Worm (Caenorhabditis elegans): ENCODE results near the gene pll-1.

The pll-1 gene

DNA sequence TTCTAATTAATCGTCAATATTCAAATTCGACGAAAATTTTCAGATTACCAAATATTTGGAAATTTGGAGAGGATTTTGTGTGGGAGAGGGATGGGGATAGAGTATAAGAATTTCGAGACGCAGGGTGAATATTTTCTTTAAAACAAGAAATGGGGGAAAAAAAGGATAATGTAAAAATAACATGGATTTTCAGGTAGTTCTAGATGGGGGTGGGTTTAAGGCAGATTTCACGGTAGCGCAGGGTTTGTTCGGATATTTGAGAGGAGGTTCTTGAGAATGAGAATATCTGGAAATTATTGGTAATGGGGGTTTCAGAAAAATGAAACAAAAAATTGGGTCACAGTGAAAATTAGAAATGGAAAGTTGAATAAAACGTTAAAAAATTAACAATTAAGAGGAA is 21.4 kb upstream of the pll-1 start (continued):
- no peak for TF ChIP-seq snpc-4 (tag; optimal IDR thresholded peaks at IDR 0.05)
- no peak for TF ChIP-seq nhr-28 (tag; optimal IDR thresholded peaks at IDR 0.05)
- TF ChIP-seq hif-1 (tag; optimal IDR thresholded peaks at IDR 0.05): no peak
- TF ChIP-seq ctbp-1 (GFP tag; IDR thresholded peaks at IDR 0.05): peak; percentile 42; the same call in 1 of the 2 replicates
- TF ChIP-seq lim-7 (GFP tag; IDR thresholded peaks at IDR 0.05): peak; percentile 54; the same call in 1 of the 2 replicates
- no peak; the same call in none of the 2 replicates for TF ChIP-seq arid-1 (GFP tag; conservative IDR thresholded peaks at IDR 0.05)
- TF ChIP-seq daf-19 (GFP tag; conservative IDR thresholded peaks at IDR 0.05): no peak
- peak; percentile 49 for TF ChIP-seq duxl-1 (tag; optimal IDR thresholded peaks at IDR 0.05; ENCODE audit: poor library complexity)
- TF ChIP-seq zfp-3 (GFP tag; conservative IDR thresholded peaks at IDR 0.05): peak; percentile 22; the same call in 1 of the 2 replicates
- no peak for TF ChIP-seq nhr-102 (tag; optimal IDR thresholded peaks at IDR 0.05)
- TF ChIP-seq F26F4.8 (GFP tag; conservative IDR thresholded peaks at IDR 0.05): peak; percentile 28; the same call in 1 of the 2 replicates
- no peak for TF ChIP-seq dpl-1 (GFP tag; optimal IDR thresholded peaks at IDR 0.05)
- TF ChIP-seq aha-1 (tag): peak; percentile 87
- no peak for TF ChIP-seq nhr-237 (tag; optimal IDR thresholded peaks at IDR 0.05)
- TF ChIP-seq ceh-44 (GFP tag; IDR thresholded peaks at IDR 0.05): no peak
- no peak for TF ChIP-seq nhr-6 (tag; optimal IDR thresholded peaks at IDR 0.05)
- TF ChIP-seq nhr-111 (GFP tag; optimal IDR thresholded peaks at IDR 0.05): no peak
- no peak for TF ChIP-seq zag-1 (tag; optimal IDR thresholded peaks at IDR 0.05)
- TF ChIP-seq unc-130 (GFP tag; optimal IDR thresholded peaks at IDR 0.05): no peak
- TF ChIP-seq unc-39 (tag; optimal IDR thresholded peaks at IDR 0.05): no peak
- TF ChIP-seq daf-16 (GFP tag; optimal IDR thresholded peaks at IDR 0.05): peak in 1 of 2 experiments; percentile 9
- TF ChIP-seq daf-16 (tag; optimal IDR thresholded peaks at IDR 0.05): no peak
- no peak for TF ChIP-seq zfp-2 (tag; optimal IDR thresholded peaks at IDR 0.05)
- no peak for TF ChIP-seq madf-9 (GFP tag; conservative IDR thresholded peaks at IDR 0.05)
- peak; percentile 67 for TF ChIP-seq mep-1 (tag; optimal IDR thresholded peaks at IDR 0.05)
- TF ChIP-seq lin-29 (GFP tag; IDR thresholded peaks at IDR 0.05): no peak
- no peak for TF ChIP-seq lin-38 (GFP tag; IDR thresholded peaks at IDR 0.05)
- TF ChIP-seq sdz-12 (GFP tag; optimal IDR thresholded peaks at IDR 0.05): no peak
- no peak for TF ChIP-seq mdt-29 (GFP tag; IDR thresholded peaks at IDR 0.05)

DNA sequence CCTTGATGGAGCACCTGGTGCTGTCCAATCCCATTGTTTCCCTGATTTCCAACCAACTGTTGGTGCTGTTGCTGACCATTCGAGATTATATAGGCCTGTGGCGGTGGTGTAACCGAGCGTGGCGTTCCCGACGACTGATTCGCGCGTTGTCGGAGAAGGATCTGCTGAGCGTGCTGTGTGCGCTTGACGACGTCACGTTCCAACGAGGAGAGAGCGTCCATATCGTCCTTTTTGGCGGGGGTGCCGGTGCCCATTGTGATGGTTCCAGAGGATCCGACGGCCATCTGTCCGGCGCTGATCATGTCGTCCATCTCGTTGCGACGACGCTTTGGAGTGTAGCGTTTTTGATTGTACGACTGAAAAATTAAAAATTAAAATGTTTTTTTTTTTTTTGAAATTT is 20.2 kb upstream of the pll-1 start:
- TF ChIP-seq mdl-1 (tag; optimal IDR thresholded peaks at IDR 0.05) (no peak), F44E2.7 (GFP tag; IDR thresholded peaks at IDR 0.05) (no peak), set-16 (GFP tag; IDR thresholded peaks at IDR 0.05) (peak; percentile 79), egl-27 (tag; optimal IDR thresholded peaks at IDR 0.05) (no peak), lim-7 (GFP tag; IDR thresholded peaks at IDR 0.05) (0 out of 2 replicates have a peak, but pooled peaks have one; percentile 12), nhr-42 (GFP tag; IDR thresholded peaks at IDR 0.05) (0 out of 2 replicates have a peak, but pooled peaks have one; percentile 47), ceh-28 (tag; optimal IDR thresholded peaks at IDR 0.05) (no peak), ctbp-1 (GFP tag; IDR thresholded peaks at IDR 0.05) (no peak), tra-1 (GFP tag; IDR thresholded peaks at IDR 0.05) (no peak), ceh-62 (tag; optimal IDR thresholded peaks at IDR 0.05) (no peak), daf-8 (GFP tag; IDR thresholded peaks at IDR 0.05) (no peak), lin-38 (GFP tag; IDR thresholded peaks at IDR 0.05) (no peak), egl-43 (GFP tag; IDR thresholded peaks at IDR 0.05) (0 out of 2 replicates have a peak, but pooled peaks have one; percentile 20), spr-1 (tag; optimal IDR thresholded peaks at IDR 0.05) (peak; percentile 16), ZK337.2 (GFP tag; IDR thresholded peaks at IDR 0.05) (no peak), tag-97 (GFP tag; IDR thresholded peaks at IDR 0.05) (no peak), ceh-20 (GFP tag; IDR thresholded peaks at IDR 0.05) (no peak)
